Worm (Caenorhabditis elegans): ENCODE results near the gene otpl-7.

- TF ChIP-seq pha-4 (tag; optimal IDR thresholded peaks at IDR 0.05) (no peak), pqm-1 (tag; optimal IDR thresholded peaks at IDR 0.05) (no peak), nhr-11 (tag; optimal IDR thresholded peaks at IDR 0.05) (no peak)
Observed at ce11 chrV:8495965-8496364, 25.3 kb upstream of the otpl-7 start.

All from whole organism, L3 larva.